Worm (Caenorhabditis elegans) whole organism, mixed stage, embryonic: ENCODE measurements around the gene F20G2.3.

Experiments
- drap-1 ChIP-seq: fragments of 200-800 bp; sonication (Bioruptor generic); optimal IDR thresholded peaks from 3 replicates; lab custom pipeline; 2018; ENCODE audit warnings: mild to moderate bottlenecking, missing genetic modification characterization, missing compliant biosample characterization
- elt-3 ChIP-seq: fragments of 150-350 bp; optimal IDR thresholded peaks from 2 replicates; lab custom pipeline; 2014; ENCODE audit warnings: missing biosample characterization, missing genetic modification characterization
- ham-2 ChIP-seq: fragments of 200-800 bp; sonication (Bioruptor generic); optimal IDR thresholded peaks from 2 replicates; lab custom pipeline; 2018; ENCODE audit warnings: mild to moderate bottlenecking, missing genetic modification characterization, missing compliant biosample characterization
- lin-13 ChIP-seq: fragments of 150-350 bp; optimal IDR thresholded peaks from 2 replicates; lab custom pipeline; 2014; ENCODE audit warnings: missing biosample characterization, missing genetic modification characterization
- lsy-2 ChIP-seq: fragments of 150-350 bp; optimal IDR thresholded peaks from 2 replicates; lab custom pipeline; 2014; ENCODE audit warnings: missing biosample characterization, missing genetic modification characterization
- mep-1 ChIP-seq: fragments of 150-350 bp; optimal IDR thresholded peaks from 2 replicates; lab custom pipeline; 2017; ENCODE audit warnings: missing biosample characterization, missing genetic modification reagents, missing genetic modification characterization, inconsistent platforms
- mls-2 ChIP-seq: sonication (generic microtip); optimal IDR thresholded peaks from 2 replicates; lab custom pipeline; 2016; ENCODE audit warnings: mild to moderate bottlenecking, missing genetic modification characterization, moderate library complexity, missing compliant biosample characterization
- nhr-237 ChIP-seq: fragments of 150-350 bp; optimal IDR thresholded peaks from 2 replicates; lab custom pipeline; 2014; ENCODE audit warnings: missing biosample characterization, missing genetic modification characterization
- nhr-28 ChIP-seq: fragments of 150-350 bp; optimal IDR thresholded peaks from 2 replicates; lab custom pipeline; 2014; ENCODE audit warnings: missing biosample characterization, missing genetic modification characterization
- nhr-76 ChIP-seq: sonication (generic microtip); optimal IDR thresholded peaks from 2 replicates; lab custom pipeline; 2017; ENCODE audit warnings: missing biosample characterization, missing genetic modification characterization
- pha-4 ChIP-seq: fragments of 150-350 bp; optimal IDR thresholded peaks from 2 replicates; lab custom pipeline; 2018; ENCODE audit warnings: missing biosample characterization, missing genetic modification reagents, missing genetic modification characterization
- tbx-8 ChIP-seq: fragments of 200-800 bp; sonication (Bioruptor generic); optimal IDR thresholded peaks from 2 replicates; lab custom pipeline; 2018; ENCODE audit warnings: mild to moderate bottlenecking, missing genetic modification characterization, moderate library complexity, missing compliant biosample characterization
- unc-39 ChIP-seq: fragments of 150-350 bp; optimal IDR thresholded peaks from 2 replicates; lab custom pipeline; 2014; ENCODE audit warnings: missing biosample characterization, missing genetic modification characterization
- unc-62 ChIP-seq: fragments of 150-350 bp; optimal IDR thresholded peaks from 2 replicates; lab custom pipeline; 2014; ENCODE audit warnings: missing biosample characterization, missing genetic modification reagents, missing genetic modification characterization

- TF ChIP-seq nhr-76 (tag; lab: Kevin White, UChicago) (no peak), unc-39 (tag; lab: Kevin White, UChicago) (no peak), mep-1 (tag; lab: Kevin White, UChicago) (no peak), unc-62 (no peak), pha-4 (tag; lab: Kevin White, UChicago) (no peak), mls-2 (tag; lab: Kevin White, UChicago) (no peak), nhr-237 (tag; lab: Kevin White, UChicago) (no peak), elt-3 (no peak), ham-2 (GFP tag; lab: Kevin White, UChicago) (no peak), drap-1 (no peak), tbx-8 (no peak), lin-13 (tag; lab: Kevin White, UChicago) (no peak), lsy-2 (tag; lab: Kevin White, UChicago) (no peak), nhr-28 (tag; lab: Kevin White, UChicago) (no peak)
Observed at ce11 chrV:13748658-13749057, 19.6 kb downstream of the F20G2.3 start, which contains the start of gene F35E12.10.
